Worm (Caenorhabditis elegans): Measurements from ENCODE around the gene snb-5.

The snb-5 gene

ce11 chrIII:8201760-8202159, 1.1 kb upstream of the snb-5 start (continued):
- TF ChIP-seq rnt-1 (tag; optimal IDR thresholded peaks at IDR 0.05) (peak; percentile 18), che-1 (tag; optimal IDR thresholded peaks at IDR 0.05) (no peak), ceh-31 (tag; optimal IDR thresholded peaks at IDR 0.05) (peak; percentile 78), zip-5 (tag; optimal IDR thresholded peaks at IDR 0.05) (no peak), pha-2 (tag; optimal IDR thresholded peaks at IDR 0.05) (no peak), T23F11.4 (GFP tag; optimal IDR thresholded peaks at IDR 0.05) (no peak), sox-4 (tag; optimal IDR thresholded peaks at IDR 0.05) (no peak), tbx-7 (tag; optimal IDR thresholded peaks at IDR 0.05) (no peak), hlh-15 (tag; optimal IDR thresholded peaks at IDR 0.05) (no peak), ceh-30 (tag; optimal IDR thresholded peaks at IDR 0.05) (no peak), nhr-232 (tag; optimal IDR thresholded peaks at IDR 0.05) (no peak), C38D4.7 (GFP tag; optimal IDR thresholded peaks at IDR 0.05) (no peak), pros-1 (tag; optimal IDR thresholded peaks at IDR 0.05) (no peak), dmd-4 (tag; optimal IDR thresholded peaks at IDR 0.05; ENCODE audit: borderline replicate concordance) (no peak), K02D7.2 (tag; optimal IDR thresholded peaks at IDR 0.05) (no peak), F13H6.1 (tag; optimal IDR thresholded peaks at IDR 0.05) (no peak), ceh-45 (GFP tag; IDR thresholded peaks at IDR 0.05) (no peak), tbx-2 (tag; optimal IDR thresholded peaks at IDR 0.05) (no peak), hlh-13 (GFP tag; optimal IDR thresholded peaks at IDR 0.05) (no peak), sox-2 (GFP tag; IDR thresholded peaks at IDR 0.05) (no peak), mec-3 (tag; optimal IDR thresholded peaks at IDR 0.05; ENCODE audit: borderline replicate concordance) (no peak), unc-3 (GFP tag; conservative IDR thresholded peaks at IDR 0.05) (no peak), unc-3 (tag; optimal IDR thresholded peaks at IDR 0.05) (no peak), ama-1 (optimal IDR thresholded peaks at IDR 0.05) (no peak), pax-1 (tag; optimal IDR thresholded peaks at IDR 0.05) (no peak), pha-4 (tag; optimal IDR thresholded peaks at IDR 0.05) (no peak), ref-2 (tag; optimal IDR thresholded peaks at IDR 0.05) (no peak), npax-4 (tag; optimal IDR thresholded peaks at IDR 0.05) (no peak), ceh-34 (tag; optimal IDR thresholded peaks at IDR 0.05) (peak; percentile 63), unc-55 (GFP tag; optimal IDR thresholded peaks at IDR 0.05) (peak; percentile 51), nfya-1 (tag; optimal IDR thresholded peaks at IDR 0.05) (peak; percentile 51), syd-9 (tag; optimal IDR thresholded peaks at IDR 0.05) (no peak), ztf-16 (tag; optimal IDR thresholded peaks at IDR 0.05) (no peak), fkh-6 (tag; optimal IDR thresholded peaks at IDR 0.05) (no peak), elt-2 (tag; optimal IDR thresholded peaks at IDR 0.05) (no peak), pag-3 (tag; optimal IDR thresholded peaks at IDR 0.05; ENCODE audit: borderline replicate concordance) (no peak), pqm-1 (tag; optimal IDR thresholded peaks at IDR 0.05) (no peak), ceh-18 (tag; optimal IDR thresholded peaks at IDR 0.05) (peak; percentile 68), hlh-6 (tag; optimal IDR thresholded peaks at IDR 0.05) (no peak), elt-4 (tag; optimal IDR thresholded peaks at IDR 0.05) (no peak)

ce11 chrIII:8209775-8210174, 6.9 kb downstream of the snb-5 start, which contains the start of gene C30A5.10:
Gene C30A5.10 (minus strand): TSS chrIII:8209875.
- no peak for TF ChIP-seq ets-4 (tag; optimal IDR thresholded peaks at IDR 0.05)
- TF ChIP-seq ceh-34 (tag; optimal IDR thresholded peaks at IDR 0.05): no peak
- no peak for TF ChIP-seq K09A11.1 (tag; optimal IDR thresholded peaks at IDR 0.05; ENCODE audit: insufficient read depth)
- no peak for TF ChIP-seq ttx-3 (tag; optimal IDR thresholded peaks at IDR 0.05)
- TF ChIP-seq K02D7.2 (tag; optimal IDR thresholded peaks at IDR 0.05): no peak
- TF ChIP-seq gmeb-2 (tag; optimal IDR thresholded peaks at IDR 0.05): no peak
- TF ChIP-seq ceh-18 (tag; optimal IDR thresholded peaks at IDR 0.05): no peak
- TF ChIP-seq pha-2 (tag; optimal IDR thresholded peaks at IDR 0.05): no peak
- TF ChIP-seq ceh-48 (tag; optimal IDR thresholded peaks at IDR 0.05): no peak
- no peak for TF ChIP-seq elt-2 (tag; optimal IDR thresholded peaks at IDR 0.05)
- TF ChIP-seq pha-4 (tag; optimal IDR thresholded peaks at IDR 0.05): no peak

Data from whole organism, late embryonic.